Worm (Caenorhabditis elegans) whole organism, midembryonic: ENCODE measurements around the gene C31H2.4.
A peak's percentile ranks its signal among the peaks of the same experiment; 100 is the strongest.

Experiments
- T22C8.4 ChIP-seq: fragments of 200-800 bp; sonication (Bioruptor generic); IDR thresholded peaks from 2 replicates; pipeline ENCODE4 v1.3.6; 2022; ENCODE audit warnings: missing genetic modification characterization, missing compliant biosample characterization
- cog-1 ChIP-seq: sonication (generic microtip); optimal IDR thresholded peaks from 2 replicates; lab custom pipeline; 2016; ENCODE audit warnings: missing genetic modification characterization, missing compliant biosample characterization
- flt-1 ChIP-seq: fragments of 200-800 bp; sonication (Bioruptor generic); IDR thresholded peaks from 2 replicates; pipeline ENCODE4 v1.3.6; 2022; ENCODE audit warnings: missing genetic modification characterization, missing compliant biosample characterization
- klf-2 ChIP-seq: fragments of 200-800 bp; sonication (Bioruptor generic); conservative IDR thresholded peaks from 2 replicates; pipeline ENCODE4 v1.3.6; 2022; ENCODE audit warnings: missing genetic modification reagents, missing genetic modification characterization, missing compliant biosample characterization
- med-1 ChIP-seq: sonication (generic microtip); optimal IDR thresholded peaks from 2 replicates; lab custom pipeline; 2017; ENCODE audit warnings: missing genetic modification characterization, mild to moderate bottlenecking, missing compliant biosample characterization, antibody characterized with exemption, missing genetic modification reagents; ENCODE audit not compliant: insufficient read depth
- ref-1 ChIP-seq: fragments of 200-800 bp; sonication (Bioruptor generic); conservative IDR thresholded peaks from 2 replicates; pipeline ENCODE4 v1.3.6; 2022; ENCODE audit warnings: missing genetic modification reagents, missing genetic modification characterization, missing compliant biosample characterization
- tab-1 ChIP-seq: fragments of 200-800 bp; sonication (Bioruptor generic); IDR thresholded peaks from 2 replicates; pipeline ENCODE4 v1.3.6; 2022; ENCODE audit warnings: missing genetic modification characterization, missing compliant biosample characterization
- ztf-23 ChIP-seq: fragments of 200-800 bp; sonication (Bioruptor generic); IDR thresholded peaks from 2 replicates; pipeline ENCODE4 v1.3.6; 2022; ENCODE audit warnings: missing genetic modification reagents, missing genetic modification characterization, missing compliant biosample characterization
- ztf-29 ChIP-seq: fragments of 200-800 bp; sonication (Bioruptor generic); IDR thresholded peaks from 2 replicates; pipeline ENCODE4 v1.3.6; 2022; ENCODE audit warnings: missing genetic modification reagents, missing genetic modification characterization, missing compliant biosample characterization

The C31H2.4 gene

ce11 chrX:5159645-5160044, at the start of gene C31H2.4:
C31H2.4 (minus strand) TSS chrX:5159663.
- TF ChIP-seq cog-1 (tag; lab: Kevin White, UChicago), result no peak
- TF ChIP-seq med-1 (GFP tag; lab: Kevin White, UChicago), result no peak
- TF ChIP-seq ztf-23 (GFP tag; lab: Robert Waterston, UW), result no peak
- no peak for TF ChIP-seq flt-1

- TF ChIP-seq ref-1 (GFP tag; lab: Robert Waterston, UW), result no peak
Measured at ce11 chrX:5208831-5209230, 49.4 kb upstream of the C31H2.4 start.

- no peak for TF ChIP-seq ztf-23 (GFP tag; lab: Robert Waterston, UW)
- no peak for TF ChIP-seq cog-1 (tag; lab: Kevin White, UChicago)
- TF ChIP-seq flt-1, result no peak
- no peak for TF ChIP-seq tab-1 (GFP tag; lab: Robert Waterston, UW)
- no peak for TF ChIP-seq med-1 (GFP tag; lab: Kevin White, UChicago)
Measured at ce11 chrX:5208326-5208725, 48.9 kb upstream of the C31H2.4 start.

ce11 chrX:5207819-5208218, 48.4 kb upstream of the C31H2.4 start:
- TF ChIP-seq flt-1, result 0 out of 2 replicates have a peak, but pooled peaks have one; percentile 30
- no peak for TF ChIP-seq T22C8.4 (GFP tag; lab: Robert Waterston, UW)

ce11 chrX:5205561-5205960, 46.1 kb upstream of the C31H2.4 start, which contains the start of gene H28G03.2:
H28G03.2 (plus strand) TSS chrX:5205760.
- TF ChIP-seq ref-1 (GFP tag; lab: Robert Waterston, UW) (no peak), flt-1 (no peak), T22C8.4 (GFP tag; lab: Robert Waterston, UW) (0 out of 2 replicates have a peak, but pooled peaks have one; percentile 23), klf-2 (GFP tag; lab: Robert Waterston, UW) (no peak)

- TF ChIP-seq T22C8.4 (GFP tag; lab: Robert Waterston, UW) (no peak), med-1 (GFP tag; lab: Kevin White, UChicago) (no peak), flt-1 (no peak), tab-1 (GFP tag; lab: Robert Waterston, UW) (no peak), cog-1 (tag; lab: Kevin White, UChicago) (no peak), ztf-23 (GFP tag; lab: Robert Waterston, UW) (no peak), klf-2 (GFP tag; lab: Robert Waterston, UW) (no peak), ztf-29 (no peak), ref-1 (GFP tag; lab: Robert Waterston, UW) (no peak)
Measured at ce11 chrX:5202923-5203322, 43.5 kb upstream of the C31H2.4 start.

ce11 chrX:5202399-5202798, 42.9 kb upstream of the C31H2.4 start:
- TF ChIP-seq T22C8.4 (GFP tag; lab: Robert Waterston, UW) (no peak), ztf-29 (no peak), flt-1 (no peak)

ce11 chrX:5201860-5202259, 42.4 kb upstream of the C31H2.4 start:
- no peak for TF ChIP-seq tab-1 (GFP tag; lab: Robert Waterston, UW)
- TF ChIP-seq klf-2 (GFP tag; lab: Robert Waterston, UW), result no peak
- TF ChIP-seq med-1 (GFP tag; lab: Kevin White, UChicago), result no peak
- no peak for TF ChIP-seq flt-1
- TF ChIP-seq ref-1 (GFP tag; lab: Robert Waterston, UW), result no peak
- no peak for TF ChIP-seq ztf-29
- no peak for TF ChIP-seq T22C8.4 (GFP tag; lab: Robert Waterston, UW)
- no peak for TF ChIP-seq ztf-23 (GFP tag; lab: Robert Waterston, UW)
- TF ChIP-seq cog-1 (tag; lab: Kevin White, UChicago), result no peak

- TF ChIP-seq ref-1 (GFP tag; lab: Robert Waterston, UW), result no peak
- no peak for TF ChIP-seq ztf-29
Measured at ce11 chrX:5199825-5200373, 40.4 kb upstream of the C31H2.4 start.

- TF ChIP-seq klf-2 (GFP tag; lab: Robert Waterston, UW), result no peak
- no peak for TF ChIP-seq T22C8.4 (GFP tag; lab: Robert Waterston, UW)
Measured at ce11 chrX:5199245-5199644, 39.8 kb upstream of the C31H2.4 start.

ce11 chrX:5197440-5197839, 38.0 kb upstream of the C31H2.4 start:
- TF ChIP-seq cog-1 (tag; lab: Kevin White, UChicago) (no peak), ref-1 (GFP tag; lab: Robert Waterston, UW) (no peak), tab-1 (GFP tag; lab: Robert Waterston, UW) (no peak), flt-1 (no peak), ztf-29 (no peak), ztf-23 (GFP tag; lab: Robert Waterston, UW) (no peak), med-1 (GFP tag; lab: Kevin White, UChicago) (no peak), T22C8.4 (GFP tag; lab: Robert Waterston, UW) (no peak), klf-2 (GFP tag; lab: Robert Waterston, UW) (no peak)
